Worm (Caenorhabditis elegans): ENCODE measurements around the gene C25F6.6.

C25F6.6 gene

DNA sequence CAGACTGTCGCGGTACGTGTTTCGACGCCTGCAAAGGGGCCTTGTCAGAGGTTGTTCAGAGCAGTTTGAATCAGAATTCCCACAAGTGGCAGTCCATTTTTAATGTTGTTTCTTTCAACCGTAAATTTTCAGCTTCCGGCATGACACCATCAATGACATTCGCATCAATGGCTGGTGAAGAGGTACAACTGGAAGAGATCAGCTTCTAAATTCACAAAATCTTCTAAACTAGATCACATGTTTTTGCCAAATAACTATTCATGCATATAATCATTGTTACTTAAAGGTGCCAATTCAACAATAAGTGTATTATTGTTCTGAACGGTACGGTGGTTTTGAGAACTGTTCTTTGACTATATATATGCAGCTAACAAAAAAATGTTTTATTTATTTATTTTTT, 3.2 kb downstream of the C25F6.6 start:
- TF ChIP-seq flt-1 (GFP tag; IDR thresholded peaks at IDR 0.05): no peak
- TF ChIP-seq tbx-37 (GFP tag; conservative IDR thresholded peaks at IDR 0.05): no peak
- TF ChIP-seq tra-4 (tag; optimal IDR thresholded peaks at IDR 0.05): no peak
- TF ChIP-seq ama-1 (optimal IDR thresholded peaks at IDR 0.05): no peak
- no peak for TF ChIP-seq scrt-1 (GFP tag; IDR thresholded peaks at IDR 0.05)
- TF ChIP-seq hmbx-1 (tag; optimal IDR thresholded peaks at IDR 0.05): no peak
- no peak for TF ChIP-seq hnd-1 (tag; optimal IDR thresholded peaks at IDR 0.05)
- TF ChIP-seq B0310.2 (tag; optimal IDR thresholded peaks at IDR 0.05): no peak
- no peak for TF ChIP-seq pes-1 (GFP tag; IDR thresholded peaks at IDR 0.05)
- TF ChIP-seq F13C5.2 (tag; optimal IDR thresholded peaks at IDR 0.05): no peak
- TF ChIP-seq tbx-11 (GFP tag; IDR thresholded peaks at IDR 0.05): no peak
- no peak for TF ChIP-seq sea-1 (GFP tag; conservative IDR thresholded peaks at IDR 0.05)

DNA sequence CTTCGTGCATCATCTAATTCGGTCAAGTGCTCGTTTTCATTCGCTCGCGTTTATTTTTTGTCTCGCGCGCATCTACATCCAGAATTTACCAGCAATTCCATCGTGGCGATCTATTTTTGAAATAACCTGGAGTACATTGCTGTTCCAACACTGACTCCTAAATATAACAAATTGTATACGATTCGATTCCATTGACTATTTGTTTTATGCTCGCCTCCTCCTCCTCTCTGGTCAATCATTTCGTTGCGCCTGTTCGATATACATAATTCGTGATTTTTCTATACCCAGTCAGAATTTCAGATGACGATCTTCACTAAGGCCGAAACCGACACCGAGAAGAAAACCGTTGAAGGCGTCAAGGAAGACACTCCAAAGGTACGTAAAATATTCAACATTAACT, 5.8 kb downstream of the C25F6.6 start, which contains the start of gene itm-2:
Gene itm-2 (plus strand): TSS at position 301 of the 400 bp plus-strand sequence.
- TF ChIP-seq ceh-13 (GFP tag; optimal IDR thresholded peaks at IDR 0.05) (no peak), flt-1 (GFP tag; IDR thresholded peaks at IDR 0.05) (no peak), B0310.2 (tag; optimal IDR thresholded peaks at IDR 0.05) (no peak), ets-7 (tag; optimal IDR thresholded peaks at IDR 0.05) (no peak), tra-4 (tag; optimal IDR thresholded peaks at IDR 0.05) (no peak), scrt-1 (GFP tag; IDR thresholded peaks at IDR 0.05) (no peak), hmg-4 (GFP tag; optimal IDR thresholded peaks at IDR 0.05) (no peak), hnd-1 (tag; optimal IDR thresholded peaks at IDR 0.05) (no peak), hmbx-1 (tag; optimal IDR thresholded peaks at IDR 0.05) (no peak), ama-1 (optimal IDR thresholded peaks at IDR 0.05) (no peak), tbx-37 (GFP tag; conservative IDR thresholded peaks at IDR 0.05) (no peak), sea-1 (GFP tag; conservative IDR thresholded peaks at IDR 0.05) (no peak), tbx-11 (GFP tag; IDR thresholded peaks at IDR 0.05) (no peak), ceh-36 (tag; optimal IDR thresholded peaks at IDR 0.05) (no peak), pes-1 (GFP tag; IDR thresholded peaks at IDR 0.05) (no peak), F13C5.2 (tag; optimal IDR thresholded peaks at IDR 0.05) (no peak), aly-1 (tag; optimal IDR thresholded peaks at IDR 0.05) (no peak)

DNA sequence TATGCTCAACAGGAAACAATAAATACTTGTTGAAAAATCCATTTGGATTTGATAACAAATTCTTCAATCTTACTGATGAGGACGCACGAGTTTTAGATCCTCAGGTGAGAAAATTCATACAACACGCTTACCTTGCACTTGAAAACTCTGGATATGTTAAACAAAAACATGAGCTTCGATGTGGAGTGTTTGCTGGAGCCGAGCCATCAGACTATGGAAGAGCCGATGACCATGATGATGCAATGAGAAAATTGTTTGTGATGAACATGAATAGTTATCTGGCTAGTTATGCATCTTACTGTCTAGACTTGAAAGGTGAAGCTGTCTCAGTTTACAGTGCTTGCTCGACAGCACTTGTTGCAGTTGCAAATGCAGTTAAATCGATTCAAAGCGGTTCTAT, 16.7 kb downstream of the C25F6.6 start:
- TF ChIP-seq pes-1 (GFP tag; IDR thresholded peaks at IDR 0.05) (no peak), ceh-13 (GFP tag; optimal IDR thresholded peaks at IDR 0.05) (no peak), hnd-1 (tag; optimal IDR thresholded peaks at IDR 0.05) (no peak), tra-4 (tag; optimal IDR thresholded peaks at IDR 0.05) (no peak), flt-1 (GFP tag; IDR thresholded peaks at IDR 0.05) (no peak), hmg-4 (GFP tag; optimal IDR thresholded peaks at IDR 0.05) (no peak)

DNA sequence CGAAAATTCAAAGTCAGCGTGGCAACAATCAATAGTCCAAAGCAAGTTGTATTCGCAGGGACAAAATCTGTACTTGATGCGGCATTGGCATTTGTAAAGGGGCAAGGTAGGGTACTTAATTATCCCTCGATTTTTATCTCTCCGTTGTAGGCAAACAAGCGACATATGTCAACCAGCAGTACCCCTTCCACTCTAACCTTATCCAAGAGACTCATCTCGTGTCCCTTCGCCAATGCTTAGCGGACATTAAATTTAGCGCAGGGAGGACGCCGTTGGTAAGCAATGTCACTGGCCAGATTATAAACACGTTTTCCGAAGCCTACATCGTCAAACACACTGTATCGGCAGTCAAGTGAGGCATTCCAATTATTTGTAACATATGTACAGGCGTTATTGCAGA, 21.3 kb downstream of the C25F6.6 start:
- TF ChIP-seq ama-1 (optimal IDR thresholded peaks at IDR 0.05): no peak
- TF ChIP-seq tra-4 (tag; optimal IDR thresholded peaks at IDR 0.05): no peak
- TF ChIP-seq scrt-1 (GFP tag; IDR thresholded peaks at IDR 0.05): 0 out of 2 replicates have a peak, but pooled peaks have one; percentile 41
- TF ChIP-seq hmbx-1 (tag; optimal IDR thresholded peaks at IDR 0.05): no peak
- TF ChIP-seq sea-1 (GFP tag; conservative IDR thresholded peaks at IDR 0.05): 0 out of 2 replicates have a peak, but pooled peaks have one; percentile 40
- peak; percentile 35 for TF ChIP-seq ceh-36 (tag; optimal IDR thresholded peaks at IDR 0.05)
- TF ChIP-seq B0310.2 (tag; optimal IDR thresholded peaks at IDR 0.05): no peak
- TF ChIP-seq F13C5.2 (tag; optimal IDR thresholded peaks at IDR 0.05): peak; percentile 97
- TF ChIP-seq hmg-4 (GFP tag; optimal IDR thresholded peaks at IDR 0.05): peak; percentile 93
- TF ChIP-seq aly-1 (tag; optimal IDR thresholded peaks at IDR 0.05): no peak
- TF ChIP-seq ets-7 (tag; optimal IDR thresholded peaks at IDR 0.05): no peak
- TF ChIP-seq tbx-37 (GFP tag; conservative IDR thresholded peaks at IDR 0.05): peak; percentile 68; the same call in 1 of the 2 replicates
- TF ChIP-seq hnd-1 (tag; optimal IDR thresholded peaks at IDR 0.05): no peak
- TF ChIP-seq tbx-11 (GFP tag; IDR thresholded peaks at IDR 0.05): peak; percentile 75
- TF ChIP-seq pes-1 (GFP tag; IDR thresholded peaks at IDR 0.05): no peak
- TF ChIP-seq flt-1 (GFP tag; IDR thresholded peaks at IDR 0.05): peak; percentile 67
- peak; percentile 36 for TF ChIP-seq ceh-13 (GFP tag; optimal IDR thresholded peaks at IDR 0.05)

DNA sequence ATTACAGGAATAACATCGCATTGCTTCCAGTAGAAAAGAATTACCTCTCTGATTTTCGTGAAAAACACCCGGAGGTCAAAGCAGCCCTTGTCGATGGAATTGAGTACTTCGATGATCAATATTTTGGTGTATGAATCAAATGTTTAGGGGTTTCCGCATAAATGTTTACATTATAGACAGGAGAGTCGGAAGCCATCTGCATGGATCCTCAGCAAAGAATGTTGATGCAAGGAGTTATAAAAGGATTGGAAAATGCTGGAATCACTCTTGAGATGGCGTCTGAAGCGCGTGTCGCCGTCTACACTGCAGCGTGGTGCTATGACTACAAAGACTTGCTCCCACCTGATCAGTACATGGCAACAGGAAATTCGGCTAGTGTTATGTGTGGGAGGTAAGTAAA, 36.4 kb downstream of the C25F6.6 start, which contains the start of gene C41A3.2:
Gene C41A3.2 (minus strand): TSS at position 101 of the 400 bp plus-strand sequence.
- TF ChIP-seq sea-1 (GFP tag; conservative IDR thresholded peaks at IDR 0.05) (no peak), tbx-11 (GFP tag; IDR thresholded peaks at IDR 0.05) (no peak), F13C5.2 (tag; optimal IDR thresholded peaks at IDR 0.05) (no peak), hnd-1 (tag; optimal IDR thresholded peaks at IDR 0.05) (no peak), hmbx-1 (tag; optimal IDR thresholded peaks at IDR 0.05) (no peak), B0310.2 (tag; optimal IDR thresholded peaks at IDR 0.05) (no peak), tra-4 (tag; optimal IDR thresholded peaks at IDR 0.05) (no peak), ceh-13 (GFP tag; optimal IDR thresholded peaks at IDR 0.05) (no peak), ama-1 (optimal IDR thresholded peaks at IDR 0.05) (no peak), flt-1 (GFP tag; IDR thresholded peaks at IDR 0.05) (no peak), hmg-4 (GFP tag; optimal IDR thresholded peaks at IDR 0.05) (no peak), ceh-36 (tag; optimal IDR thresholded peaks at IDR 0.05) (no peak), scrt-1 (GFP tag; IDR thresholded peaks at IDR 0.05) (no peak), aly-1 (tag; optimal IDR thresholded peaks at IDR 0.05) (no peak), tbx-37 (GFP tag; conservative IDR thresholded peaks at IDR 0.05) (no peak), pes-1 (GFP tag; IDR thresholded peaks at IDR 0.05) (no peak), ets-7 (tag; optimal IDR thresholded peaks at IDR 0.05) (no peak)

DNA sequence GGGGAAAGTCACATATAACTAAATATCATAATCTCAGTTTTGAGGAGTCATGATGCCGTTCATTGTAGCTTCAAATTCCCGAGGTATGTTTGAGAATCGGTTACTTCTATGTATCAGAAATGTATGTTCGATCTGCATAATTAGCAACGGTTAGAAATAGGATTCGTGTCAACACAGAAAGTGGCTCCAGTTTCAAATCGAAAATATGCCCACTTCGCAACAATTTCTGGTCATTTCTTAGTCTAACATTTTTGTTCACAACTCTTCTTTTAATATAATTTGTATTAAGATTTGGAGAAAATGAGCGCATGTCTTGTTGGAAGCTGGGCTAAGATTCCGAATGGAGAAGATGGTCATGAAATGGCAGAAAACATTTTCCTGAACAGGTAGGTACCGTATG, 37.1 kb downstream of the C25F6.6 start, which contains the start of gene pks-1:
Gene pks-1 (plus strand): TSS at position 301 of the 400 bp plus-strand sequence.
- no peak for TF ChIP-seq flt-1 (GFP tag; IDR thresholded peaks at IDR 0.05)
- TF ChIP-seq ama-1 (optimal IDR thresholded peaks at IDR 0.05): no peak
- no peak for TF ChIP-seq hnd-1 (tag; optimal IDR thresholded peaks at IDR 0.05)
- no peak for TF ChIP-seq tbx-37 (GFP tag; conservative IDR thresholded peaks at IDR 0.05)
- TF ChIP-seq F13C5.2 (tag; optimal IDR thresholded peaks at IDR 0.05): no peak
- TF ChIP-seq ceh-13 (GFP tag; optimal IDR thresholded peaks at IDR 0.05): no peak
- no peak for TF ChIP-seq tra-4 (tag; optimal IDR thresholded peaks at IDR 0.05)
- TF ChIP-seq aly-1 (tag; optimal IDR thresholded peaks at IDR 0.05): no peak
- no peak for TF ChIP-seq hmg-4 (GFP tag; optimal IDR thresholded peaks at IDR 0.05)
- TF ChIP-seq ceh-36 (tag; optimal IDR thresholded peaks at IDR 0.05): no peak
- TF ChIP-seq B0310.2 (tag; optimal IDR thresholded peaks at IDR 0.05): no peak
- no peak for TF ChIP-seq tbx-11 (GFP tag; IDR thresholded peaks at IDR 0.05)
- TF ChIP-seq ets-7 (tag; optimal IDR thresholded peaks at IDR 0.05): no peak
- no peak for TF ChIP-seq scrt-1 (GFP tag; IDR thresholded peaks at IDR 0.05)
- TF ChIP-seq pes-1 (GFP tag; IDR thresholded peaks at IDR 0.05): no peak
- no peak for TF ChIP-seq sea-1 (GFP tag; conservative IDR thresholded peaks at IDR 0.05)

DNA sequence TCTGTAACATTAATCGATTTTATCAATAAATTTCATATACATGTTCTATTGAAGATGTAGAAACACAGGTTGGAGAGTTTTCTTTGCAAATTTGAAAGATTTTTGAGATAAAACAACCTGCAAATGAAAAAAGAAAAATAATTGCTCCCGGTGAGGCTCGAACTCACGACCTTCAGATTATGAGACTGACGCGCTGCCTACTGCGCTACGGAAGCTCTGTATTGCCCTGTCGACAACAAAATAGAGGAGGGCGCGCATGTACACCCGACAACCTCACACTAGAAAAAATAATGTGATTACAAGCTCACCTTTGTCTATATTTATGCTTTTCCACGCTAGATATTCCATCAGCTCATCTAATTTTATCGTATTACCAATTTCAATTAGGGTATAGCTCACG, 43.4 kb downstream of the C25F6.6 start:
- TF ChIP-seq ceh-36 (tag; optimal IDR thresholded peaks at IDR 0.05): peak; percentile 43
- peak; percentile 63 for TF ChIP-seq flt-1 (GFP tag; IDR thresholded peaks at IDR 0.05)
- TF ChIP-seq aly-1 (tag; optimal IDR thresholded peaks at IDR 0.05): peak; percentile 31
- TF ChIP-seq ceh-13 (GFP tag; optimal IDR thresholded peaks at IDR 0.05): peak; percentile 38
- no peak; the same call in 1 of the 2 replicates for TF ChIP-seq pes-1 (GFP tag; IDR thresholded peaks at IDR 0.05)
- TF ChIP-seq tbx-37 (GFP tag; conservative IDR thresholded peaks at IDR 0.05): peak; percentile 69
- TF ChIP-seq ama-1 (optimal IDR thresholded peaks at IDR 0.05): no peak
- TF ChIP-seq B0310.2 (tag; optimal IDR thresholded peaks at IDR 0.05): peak; percentile 42
- peak; percentile 80 for TF ChIP-seq scrt-1 (GFP tag; IDR thresholded peaks at IDR 0.05)
- TF ChIP-seq sea-1 (GFP tag; conservative IDR thresholded peaks at IDR 0.05): no peak
- no peak for TF ChIP-seq tra-4 (tag; optimal IDR thresholded peaks at IDR 0.05)
- TF ChIP-seq hmbx-1 (tag; optimal IDR thresholded peaks at IDR 0.05): no peak
- TF ChIP-seq tbx-11 (GFP tag; IDR thresholded peaks at IDR 0.05): peak; percentile 79
- peak; percentile 65 for TF ChIP-seq hmg-4 (GFP tag; optimal IDR thresholded peaks at IDR 0.05)
- peak; percentile 41 for TF ChIP-seq hnd-1 (tag; optimal IDR thresholded peaks at IDR 0.05)
- no peak for TF ChIP-seq ets-7 (tag; optimal IDR thresholded peaks at IDR 0.05)
- peak; percentile 51 for TF ChIP-seq F13C5.2 (tag; optimal IDR thresholded peaks at IDR 0.05)
